Fruit fly (Drosophila melanogaster) whole organism, embryonic: Measurements from ENCODE around the gene corto.

Experiments
- Adf1 ChIP-seq: fragments of 200-800 bp; sonication (Bioruptor generic); IDR thresholded peaks from 2 replicates; pipeline ENCODE4 v1.3.6; 2022; ENCODE audit warnings: missing biosample characterization, missing genetic modification characterization
- Aef1 ChIP-seq: fragments of 200-800 bp; sonication (Bioruptor generic); IDR thresholded peaks from 3 replicates; pipeline ENCODE4 v1.3.6; 2022; ENCODE audit warnings: missing biosample characterization, missing genetic modification characterization
- Bgb ChIP-seq: fragments of 200-800 bp; sonication (Bioruptor generic); IDR thresholded peaks from 2 replicates; pipeline ENCODE4 v1.3.6; 2022; ENCODE audit warnings: missing biosample characterization, missing genetic modification characterization; ENCODE audit not compliant: partially characterized antibody
- CG10959 ChIP-seq: fragments of 200-800 bp; sonication (Bioruptor generic); IDR thresholded peaks from 2 replicates; pipeline ENCODE4 v1.3.6; 2022; ENCODE audit warnings: missing biosample characterization, missing genetic modification characterization
- CG11723 ChIP-seq: fragments of 200-800 bp; sonication (Bioruptor generic); optimal IDR thresholded peaks from 2 replicates; lab custom pipeline; 2017; ENCODE audit warnings: missing biosample characterization, mild to moderate bottlenecking, missing genetic modification characterization
- CG1233 ChIP-seq: fragments of 200-800 bp; sonication (Bioruptor generic); optimal IDR thresholded peaks from 4 replicates; lab custom pipeline; 2018; ENCODE audit warnings: missing biosample characterization, mild to moderate bottlenecking, missing genetic modification characterization
- CG12942 ChIP-seq: fragments of 200-800 bp; sonication (Bioruptor generic); optimal IDR thresholded peaks from 3 replicates; lab custom pipeline; 2016; ENCODE audit warnings: missing biosample characterization, missing genetic modification characterization
- CG15514 ChIP-seq: fragments of 200-800 bp; sonication (Bioruptor generic); optimal IDR thresholded peaks from 3 replicates; lab custom pipeline; 2017; ENCODE audit warnings: missing biosample characterization, missing genetic modification characterization, mild to moderate bottlenecking, moderate library complexity, missing genetic modification reagents
- CG1603 ChIP-seq: fragments of 200-800 bp; sonication (Bioruptor generic); optimal IDR thresholded peaks from 2 replicates; lab custom pipeline; 2019; ENCODE audit warnings: missing biosample characterization, mild to moderate bottlenecking, missing genetic modification characterization, moderate library complexity
- CG17912 ChIP-seq: fragments of 200-800 bp; sonication (Bioruptor generic); optimal IDR thresholded peaks from 2 replicates; lab custom pipeline; 2018; ENCODE audit warnings: missing biosample characterization, mild to moderate bottlenecking, missing genetic modification characterization
- CG2199 ChIP-seq: fragments of 200-800 bp; sonication (Bioruptor generic); IDR thresholded peaks from 3 replicates; pipeline ENCODE4 v1.3.6; 2022; ENCODE audit warnings: missing biosample characterization, missing genetic modification characterization
- CG30403 ChIP-seq: fragments of 200-800 bp; sonication (Bioruptor generic); optimal IDR thresholded peaks from 3 replicates; lab custom pipeline; 2016; ENCODE audit warnings: missing biosample characterization, missing genetic modification characterization
- CG34422 ChIP-seq: fragments of 200-800 bp; sonication (Bioruptor generic); IDR thresholded peaks from 3 replicates; pipeline ENCODE4 v1.3.6; 2022; ENCODE audit warnings: missing biosample characterization, missing genetic modification characterization
- CG3726 ChIP-seq: fragments of 200-800 bp; sonication (Bioruptor generic); IDR thresholded peaks from 3 replicates; pipeline ENCODE4, ENCODE4 v1.3.6; 2022; ENCODE audit warnings: missing biosample characterization, missing genetic modification characterization
- CG5953 ChIP-seq: fragments of 200-800 bp; sonication (Bioruptor generic); IDR thresholded peaks from 2 replicates; pipeline ENCODE4 v1.3.6; 2022; ENCODE audit warnings: missing biosample characterization, missing genetic modification characterization
- CG6254 ChIP-seq: fragments of 200-800 bp; sonication (Bioruptor generic); optimal IDR thresholded peaks from 3 replicates; lab custom pipeline; 2017; ENCODE audit warnings: mild to moderate bottlenecking, missing biosample characterization, missing genetic modification reagents, missing genetic modification characterization
- CG7839 ChIP-seq: fragments of 200-800 bp; sonication (Bioruptor generic); optimal IDR thresholded peaks from 3 replicates; lab custom pipeline; 2018; ENCODE audit warnings: missing biosample characterization, mild to moderate bottlenecking, missing genetic modification characterization, moderate library complexity
- CG8388 ChIP-seq: fragments of 200-800 bp; sonication (Bioruptor generic); optimal IDR thresholded peaks from 2 replicates; lab custom pipeline; 2019; ENCODE audit warnings: missing biosample characterization, mild to moderate bottlenecking, missing genetic modification characterization, moderate library complexity
- Camta ChIP-seq: fragments of 200-800 bp; sonication (Bioruptor generic); optimal IDR thresholded peaks from 2 replicates; lab custom pipeline; 2016; ENCODE audit warnings: missing biosample characterization, missing genetic modification characterization
- Dad ChIP-seq: fragments of 200-800 bp; sonication (Bioruptor generic); optimal IDR thresholded peaks from 3 replicates; lab custom pipeline; 2016; ENCODE audit warnings: missing biosample characterization, missing genetic modification characterization
- Dek ChIP-seq: fragments of 200-800 bp; sonication (Bioruptor generic); optimal IDR thresholded peaks from 3 replicates; lab custom pipeline; 2019; ENCODE audit warnings: missing biosample characterization, mild to moderate bottlenecking, missing genetic modification characterization, moderate library complexity
- Dref ChIP-seq: fragments of 200-800 bp; sonication (Bioruptor generic); IDR thresholded peaks from 2 replicates; pipeline ENCODE4 v1.3.6; 2022; ENCODE audit warnings: missing biosample characterization, missing genetic modification characterization
- Drgx ChIP-seq: fragments of 200-800 bp; sonication (Bioruptor generic); IDR thresholded peaks from 2 replicates; pipeline ENCODE4 v1.3.6; 2022; ENCODE audit warnings: missing biosample characterization, missing genetic modification characterization
- Ets65A ChIP-seq: fragments of 200-800 bp; sonication (Bioruptor generic); peaks from one replicate; lab custom pipeline; 2016; ENCODE audit warnings: missing biosample characterization, missing genetic modification characterization
- HLHmδ ChIP-seq: fragments of 200-800 bp; sonication (Bioruptor generic); optimal IDR thresholded peaks from 2 replicates; lab custom pipeline; 2018; ENCODE audit warnings: missing biosample characterization, mild to moderate bottlenecking, missing genetic modification characterization, moderate library complexity
- HmgZ ChIP-seq: fragments of 200-800 bp; sonication (Bioruptor generic); optimal IDR thresholded peaks from 2 replicates; lab custom pipeline; 2018; ENCODE audit warnings: missing biosample characterization, mild to moderate bottlenecking, missing genetic modification characterization
- Hmr ChIP-seq: fragments of 200-800 bp; sonication (Bioruptor generic); optimal IDR thresholded peaks from 3 replicates; lab custom pipeline; 2017; ENCODE audit warnings: mild to moderate bottlenecking, missing biosample characterization, missing genetic modification reagents, missing genetic modification characterization
- Kr ChIP-seq: fragments of 200-800 bp; sonication (Bioruptor generic); optimal IDR thresholded peaks from 2 replicates; lab custom pipeline; 2017; ENCODE audit warnings: missing biosample characterization, mild to moderate bottlenecking, missing genetic modification characterization
- Med ChIP-seq: fragments of 200-800 bp; sonication (Bioruptor generic); peaks from one replicate; lab custom pipeline; 2016; ENCODE audit warnings: missing biosample characterization, missing genetic modification characterization, mild to moderate bottlenecking, inconsistent platforms, moderate library complexity
- NC2β ChIP-seq: fragments of 200-800 bp; sonication (Bioruptor generic); optimal IDR thresholded peaks from 2 replicates; lab custom pipeline; 2016; ENCODE audit warnings: missing biosample characterization, missing genetic modification characterization
- NfI ChIP-seq: fragments of 200-800 bp; sonication (Bioruptor generic); optimal IDR thresholded peaks from 3 replicates; lab custom pipeline; 2018; ENCODE audit warnings: missing biosample characterization, mild to moderate bottlenecking, missing genetic modification characterization, moderate library complexity
- Oli ChIP-seq: fragments of 200-800 bp; sonication (Bioruptor generic); optimal IDR thresholded peaks from 2 replicates; lab custom pipeline; 2018; ENCODE audit warnings: missing biosample characterization, mild to moderate bottlenecking, missing genetic modification characterization, moderate library complexity
- Sox100B ChIP-seq: fragments of 200-800 bp; sonication (Bioruptor generic); optimal IDR thresholded peaks from 3 replicates; lab custom pipeline; 2018; ENCODE audit warnings: missing biosample characterization, mild to moderate bottlenecking, missing genetic modification characterization
- Taf1 ChIP-seq: fragments of 200-800 bp; sonication (Bioruptor generic); IDR thresholded peaks from 2 replicates; pipeline ENCODE4 v1.3.6; 2022; ENCODE audit warnings: missing biosample characterization, missing genetic modification characterization
- ac ChIP-seq: fragments of 200-800 bp; sonication (Bioruptor generic); optimal IDR thresholded peaks from 3 replicates; lab custom pipeline; 2017; ENCODE audit warnings: missing biosample characterization, mild to moderate bottlenecking, missing genetic modification characterization
- bab2 ChIP-seq: fragments of 200-800 bp; sonication (Bioruptor generic); optimal IDR thresholded peaks from 2 replicates; lab custom pipeline; 2016; ENCODE audit warnings: missing biosample characterization, missing genetic modification characterization
- crp ChIP-seq, 2 experiments: fragments of 200-800 bp; sonication (Bioruptor generic); optimal IDR thresholded peaks; 2 replicates in 1 of 2; 3 replicates in 1 of 2; lab custom pipeline; 2017; ENCODE audit warnings: missing biosample characterization in 2 of 2, missing genetic modification characterization in 2 of 2, mild to moderate bottlenecking in 1 of 2, moderate library complexity in 1 of 2
- grau ChIP-seq: fragments of 200-800 bp; optimal IDR thresholded peaks from 3 replicates; lab custom pipeline; 2019; ENCODE audit warnings: missing biosample characterization, mild to moderate bottlenecking, missing genetic modification characterization, moderate library complexity
- hb ChIP-seq: fragments of 200-800 bp; sonication (Bioruptor generic); IDR thresholded peaks from 3 replicates; pipeline ENCODE4 v1.3.6; 2022; ENCODE audit warnings: missing biosample characterization, missing genetic modification characterization; ENCODE audit not compliant: partially characterized antibody
- hth ChIP-seq: fragments of >200 bp; optimal IDR thresholded peaks from 2 replicates; lab custom pipeline; 2017; ENCODE audit warnings: inconsistent platforms
- knrl ChIP-seq: fragments of 200-800 bp; sonication (Bioruptor generic); IDR thresholded peaks from 3 replicates; pipeline ENCODE4 v1.3.6; 2022; ENCODE audit warnings: missing biosample characterization, missing genetic modification characterization; ENCODE audit not compliant: partially characterized antibody
- lilli ChIP-seq: fragments of 200-800 bp; sonication (Bioruptor generic); optimal IDR thresholded peaks from 3 replicates; lab custom pipeline; 2016; ENCODE audit warnings: missing biosample characterization, missing genetic modification characterization
- oc ChIP-seq: fragments of 200-800 bp; sonication (Bioruptor generic); optimal IDR thresholded peaks from 2 replicates; lab custom pipeline; 2018; ENCODE audit warnings: missing biosample characterization, mild to moderate bottlenecking, missing genetic modification characterization, moderate library complexity
- onecut ChIP-seq: fragments of 200-800 bp; sonication (Bioruptor generic); IDR thresholded peaks from 2 replicates; pipeline ENCODE4 v1.3.6; 2022; ENCODE audit warnings: missing biosample characterization, missing genetic modification characterization
- pho ChIP-seq: fragments of 200-800 bp; sonication (Bioruptor generic); optimal IDR thresholded peaks from 2 replicates; lab custom pipeline; 2016; ENCODE audit warnings: missing biosample characterization, missing genetic modification characterization
- pnt ChIP-seq: fragments of 200-800 bp; sonication (Bioruptor generic); optimal IDR thresholded peaks from 3 replicates; lab custom pipeline; 2016; ENCODE audit warnings: missing biosample characterization, missing genetic modification characterization
- prd ChIP-seq, 3 experiments: fragments of >200 bp in 2 of 3; fragments of 200-800 bp in 1 of 3; sonication (Bioruptor generic) in 1 of 3; optimal IDR thresholded peaks in 2 of 3; IDR thresholded peaks in 1 of 3; 2 replicates in 2 of 3; 3 replicates in 1 of 3; pipeline versions ENCODE4 v1.3.6 to Lab custom; 2017 to 2022; ENCODE audit warnings: missing biosample characterization in 1 of 3, missing genetic modification characterization in 1 of 3
- ro ChIP-seq: fragments of 200-800 bp; sonication (Bioruptor generic); IDR thresholded peaks from 2 replicates; pipeline ENCODE4 v1.3.6; 2022; ENCODE audit warnings: missing biosample characterization, missing genetic modification characterization
- slp2 ChIP-seq: fragments of 200-800 bp; sonication (Bioruptor generic); optimal IDR thresholded peaks from 2 replicates; lab custom pipeline; 2016; ENCODE audit warnings: missing biosample characterization, missing genetic modification characterization
- sqz ChIP-seq: fragments of 200-800 bp; sonication (Bioruptor generic); optimal IDR thresholded peaks from 3 replicates; lab custom pipeline; 2018; ENCODE audit warnings: missing biosample characterization, mild to moderate bottlenecking, missing genetic modification characterization
- wek ChIP-seq: fragments of 200-800 bp; sonication (Bioruptor generic); optimal IDR thresholded peaks from 3 replicates; lab custom pipeline; 2018; ENCODE audit warnings: missing biosample characterization, mild to moderate bottlenecking, missing genetic modification characterization, moderate library complexity

Gene corto

DNA sequence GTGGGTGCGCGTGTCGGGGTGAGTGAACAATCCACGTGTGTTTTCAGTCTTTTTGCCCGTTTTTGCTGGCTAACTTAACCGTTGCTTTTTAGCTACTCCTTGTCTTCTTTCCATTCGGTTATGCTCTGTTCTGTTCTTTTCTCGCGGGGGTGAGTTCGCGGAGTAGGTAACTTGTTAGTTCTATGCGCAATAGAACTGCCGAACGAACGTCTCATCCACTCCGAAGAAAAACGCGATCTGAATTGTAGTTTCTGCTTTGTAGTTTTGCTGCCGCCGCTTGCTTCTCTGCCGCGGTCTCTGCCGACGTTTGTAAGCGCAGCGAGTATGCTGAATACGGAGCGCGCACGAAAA, 426 bp downstream of the corto start (continued):
- TF ChIP-seq CG1233 (peak; percentile 32), CG11723 (peak; percentile 5), CG15514 (GFP tag; lab: Kevin White, UChicago) (peak; percentile 39), slp2 (peak; percentile 13), pho (peak; percentile 6), pnt (GFP tag; lab: Kevin White, UChicago) (peak; percentile 8), CG17912 (GFP tag; lab: Kevin White, UChicago) (no peak), CG3726 (GFP tag; lab: Robert Waterston, UW) (no peak), Med (peak; percentile 75), CG10959 (GFP tag; lab: Robert Waterston, UW) (no peak), CG12942 (GFP tag; lab: Kevin White, UChicago) (peak; percentile 14), Dek (tag; lab: Kevin White, UChicago) (peak; percentile 4), oc (tag; lab: Kevin White, UChicago) (peak; percentile 12), Drgx (GFP tag; lab: Robert Waterston, UW) (no peak), wek (GFP tag; lab: Kevin White, UChicago) (peak; percentile 35), Camta (GFP tag; lab: Kevin White, UChicago) (peak; percentile 14), Hmr (GFP tag; lab: Kevin White, UChicago) (peak; percentile 47), knrl (GFP tag; lab: Robert Waterston, UW) (no peak), Taf1 (GFP tag; lab: Robert Waterston, UW) (no peak), CG6254 (GFP tag; lab: Kevin White, UChicago) (peak; percentile 8), Dad (GFP tag; lab: Kevin White, UChicago) (peak; percentile 1), onecut (GFP tag; lab: Robert Waterston, UW) (peak; percentile 46; the same call in 1 of the 2 replicates), grau (tag; lab: Kevin White, UChicago) (no peak), lilli (GFP tag; lab: Kevin White, UChicago) (peak; percentile 41), HLHmδ (GFP tag; lab: Kevin White, UChicago) (peak; percentile 54), NfI (no peak), CG1603 (tag; lab: Kevin White, UChicago) (peak; percentile 28), ac (GFP tag; lab: Kevin White, UChicago) (peak; percentile 37), HmgZ (tag; lab: Kevin White, UChicago) (no peak)
- TF ChIP-seq, all 482 proteins: peak for 47

DNA sequence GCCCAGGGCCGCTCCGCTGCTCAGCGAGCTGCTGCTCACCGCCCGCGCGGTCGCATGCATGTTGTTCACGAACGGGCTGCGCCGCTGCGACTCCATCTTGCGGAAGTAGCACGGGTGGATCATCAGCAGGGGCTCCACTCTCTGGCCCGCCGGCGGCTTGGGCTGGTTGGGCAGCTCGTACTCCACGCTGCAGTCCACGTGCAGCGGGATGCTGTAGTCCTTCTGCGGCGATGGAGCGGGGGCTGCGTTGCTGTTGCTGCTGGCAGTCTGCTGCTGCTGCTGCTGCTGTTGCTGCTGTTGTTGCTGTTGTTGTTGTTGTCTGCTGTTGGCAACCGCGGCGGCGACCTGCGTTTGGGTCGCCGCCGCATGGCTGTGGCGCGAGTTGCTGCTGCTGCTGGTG, 1.5 kb downstream of the corto start:
- TF ChIP-seq prd (optimal IDR thresholded peaks at IDR 0.05; lab: Kevin White, UChicago) (no peak), prd (GFP tag; IDR thresholded peaks at IDR 0.05; lab: Robert Waterston, UW) (0 out of 3 replicates have a peak, but pooled peaks have one; percentile 15), CG8388 (GFP tag; lab: Kevin White, UChicago) (no peak), Hmr (GFP tag; lab: Kevin White, UChicago) (no peak), grau (tag; lab: Kevin White, UChicago) (no peak), NC2β (GFP tag; lab: Kevin White, UChicago) (no peak), crp (GFP tag; optimal IDR thresholded peaks at IDR 0.05; lab: Kevin White, UChicago) (no peak), bab2 (GFP tag; lab: Kevin White, UChicago) (no peak), CG30403 (no peak), Dref (no peak), Aef1 (GFP tag; lab: Robert Waterston, UW) (no peak), sqz (GFP tag; lab: Kevin White, UChicago) (no peak), Kr (GFP tag; lab: Kevin White, UChicago) (no peak), CG5953 (no peak), Sox100B (GFP tag; lab: Kevin White, UChicago) (no peak), ro (GFP tag; lab: Robert Waterston, UW) (no peak), Adf1 (GFP tag; lab: Robert Waterston, UW) (no peak), Bgb (GFP tag; lab: Robert Waterston, UW) (no peak), Oli (tag; lab: Kevin White, UChicago) (no peak), hb (no peak), CG7839 (tag; lab: Kevin White, UChicago) (no peak), hth (lab: Kevin White, UChicago) (no peak), Ets65A (GFP tag; lab: Kevin White, UChicago) (peak; percentile 41), CG2199 (GFP tag; lab: Robert Waterston, UW) (no peak), CG34422 (GFP tag; lab: Robert Waterston, UW) (no peak)
